Worm (Caenorhabditis elegans): ENCODE results near the gene ZK938.10.

DNA sequence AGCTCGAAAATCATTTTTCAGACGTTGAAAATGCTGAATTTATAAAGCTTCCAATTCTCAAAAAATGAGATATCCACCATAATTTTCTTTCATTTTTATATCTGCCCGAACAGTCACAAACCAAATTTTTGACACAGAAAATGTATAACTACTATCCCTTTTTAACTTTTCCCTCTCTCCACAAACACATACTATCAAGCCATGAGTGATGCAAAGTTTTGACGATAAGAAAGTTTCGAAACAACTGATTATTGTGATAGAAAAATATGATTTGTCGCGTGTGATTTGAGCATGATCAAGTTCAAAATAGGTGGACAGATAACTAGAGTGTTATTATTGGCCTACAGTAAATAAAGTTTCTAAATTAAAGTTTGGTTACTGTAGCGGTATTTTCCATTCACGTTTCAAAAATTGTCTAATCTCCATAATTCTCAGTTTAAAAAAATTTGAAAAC lies 43.3 kb downstream of the ZK938.10 start, which contains the start of gene cyp-13A8:
- TF ChIP-seq jun-1 (tag; optimal IDR thresholded peaks at IDR 0.05), result no peak
- no peak for TF ChIP-seq fkh-4 (tag; optimal IDR thresholded peaks at IDR 0.05; ENCODE audit: borderline replicate concordance)
- TF ChIP-seq tbx-2 (tag; optimal IDR thresholded peaks at IDR 0.05), result no peak
- no peak for TF ChIP-seq unc-98 (GFP tag; IDR thresholded peaks at IDR 0.05)
- no peak for TF ChIP-seq pag-3 (tag; optimal IDR thresholded peaks at IDR 0.05; ENCODE audit: borderline replicate concordance, insufficient read depth)
- no peak for TF ChIP-seq hlh-4 (tag; optimal IDR thresholded peaks at IDR 0.05)
- TF ChIP-seq nhr-77 (tag; optimal IDR thresholded peaks at IDR 0.05), result no peak
- TF ChIP-seq ztf-11 (tag; optimal IDR thresholded peaks at IDR 0.05), result no peak
- TF ChIP-seq ama-1 (optimal IDR thresholded peaks at IDR 0.05), result no peak
- no peak for TF ChIP-seq efl-1 (optimal IDR thresholded peaks at IDR 0.05)
- TF ChIP-seq efl-1 (GFP tag; optimal IDR thresholded peaks at IDR 0.05 in 1 of 2), result peak in 1 of 2 experiments; percentile 91
- no peak for TF ChIP-seq lin-39 (tag; optimal IDR thresholded peaks at IDR 0.05)
- no peak for TF ChIP-seq nhr-90 (tag; optimal IDR thresholded peaks at IDR 0.05; ENCODE audit: poor library complexity)
- no peak for TF ChIP-seq sox-4 (tag; optimal IDR thresholded peaks at IDR 0.05)
- TF ChIP-seq lin-15B (tag; optimal IDR thresholded peaks at IDR 0.05), result no peak

Measured in whole organism, L1 larva.